Worm (Caenorhabditis elegans) whole organism, L4/young adult: Measurements from ENCODE around the gene best-13.

ENCODE experiments used
- dao-5 ChIP-seq: sonication (generic microtip); optimal IDR thresholded peaks from 2 replicates; lab custom pipeline; 2016; ENCODE audit warnings: missing genotype, missing genetic modification characterization, moderate library complexity, missing compliant biosample characterization
- him-1 ChIP-seq: sonication (generic microtip); optimal IDR thresholded peaks from 2 replicates; lab custom pipeline; 2016; ENCODE audit warnings: missing genotype, missing genetic modification reagents, missing genetic modification characterization, missing compliant biosample characterization

DNA sequence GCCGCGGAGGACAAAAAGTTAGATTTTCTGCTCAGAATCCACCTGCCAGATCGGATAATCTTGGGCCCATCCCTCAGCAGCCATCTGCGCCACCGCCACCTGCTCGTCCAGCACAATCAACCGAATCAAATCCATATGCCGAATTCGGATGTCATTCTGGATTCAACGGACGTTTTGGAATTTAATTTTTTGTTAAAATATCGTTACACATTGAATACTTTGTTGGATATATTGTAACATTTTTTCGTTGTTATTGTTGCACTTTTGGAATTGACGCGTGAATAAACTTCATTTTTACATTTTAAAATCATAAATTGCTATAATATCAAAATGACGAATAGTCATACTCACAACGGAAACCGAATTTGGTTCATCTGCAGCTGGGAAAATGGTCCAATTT is 29.9 kb downstream of the best-13 start, which contains the start of gene spe-29:
- TF ChIP-seq dao-5 (tag; lab: Kevin White, UChicago) (no peak), him-1 (no peak)
